Fruit fly (Drosophila melanogaster) Kc167 (cell line): Measurements from ENCODE around the gene Lcp65Aa.

Experiments
- Myc ChIP-seq: fragments of >200 bp; optimal IDR thresholded peaks from 2 replicates; lab custom pipeline; 2017; ENCODE audit warnings: missing external identifiers
- h ChIP-seq: fragments of >200 bp; optimal IDR thresholded peaks from 3 replicates; lab custom pipeline; 2018; ENCODE audit warnings: missing external identifiers
- insv ChIP-seq: fragments of >200 bp; optimal IDR thresholded peaks from 3 replicates; lab custom pipeline; 2018; ENCODE audit warnings: missing external identifiers
- psq ChIP-seq: fragments of >200 bp; optimal IDR thresholded peaks from 2 replicates; lab custom pipeline; 2017; ENCODE audit warnings: missing external identifiers
- ttk ChIP-seq: sonication (Bioruptor generic); optimal IDR thresholded peaks from 2 replicates; lab custom pipeline; 2017; ENCODE audit warnings: missing external identifiers

dm6 chr3L:6110673-6111449 is 40.2 kb upstream of the Lcp65Aa start:
- TF ChIP-seq h (no peak), ttk (lab: Kevin White, UChicago) (no peak), psq (lab: Kevin White, UChicago) (no peak), insv (lab: Kevin White, UChicago) (no peak), Myc (lab: Kevin White, UChicago) (no peak)
